Worm (Caenorhabditis elegans): ENCODE measurements around the gene gst-42.

Gene gst-42

DNA sequence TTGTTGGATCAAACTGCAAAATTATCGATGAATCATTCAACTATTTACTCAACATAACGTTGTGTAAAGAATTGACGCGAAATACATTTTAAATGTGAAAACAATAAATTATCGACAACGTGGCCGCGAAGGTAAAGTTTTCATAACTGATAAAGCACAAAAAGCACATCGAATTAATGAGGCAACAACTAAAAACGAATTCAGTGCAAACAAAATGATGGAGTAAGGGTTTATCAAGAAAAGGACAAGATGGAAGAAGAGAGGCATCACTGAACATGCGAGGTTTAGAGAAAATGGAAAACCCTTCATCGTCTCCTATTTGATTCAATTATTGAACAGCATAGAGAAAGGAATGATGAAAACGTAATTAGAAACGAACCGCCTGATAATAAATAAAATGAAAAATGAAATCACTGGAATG lies 3.9 kb downstream of the gst-42 start, which contains the start of gene D1053.4:
Gene D1053.4, minus strand, starts transcription at position 20 of the 421 bp plus-strand sequence.
- peak; percentile 91 for TF ChIP-seq unc-42 (tag; optimal IDR thresholded peaks at IDR 0.05)
- peak; percentile 24 for TF ChIP-seq ceh-31 (tag; optimal IDR thresholded peaks at IDR 0.05)
- TF ChIP-seq tbx-2 (tag; optimal IDR thresholded peaks at IDR 0.05) = no peak

DNA sequence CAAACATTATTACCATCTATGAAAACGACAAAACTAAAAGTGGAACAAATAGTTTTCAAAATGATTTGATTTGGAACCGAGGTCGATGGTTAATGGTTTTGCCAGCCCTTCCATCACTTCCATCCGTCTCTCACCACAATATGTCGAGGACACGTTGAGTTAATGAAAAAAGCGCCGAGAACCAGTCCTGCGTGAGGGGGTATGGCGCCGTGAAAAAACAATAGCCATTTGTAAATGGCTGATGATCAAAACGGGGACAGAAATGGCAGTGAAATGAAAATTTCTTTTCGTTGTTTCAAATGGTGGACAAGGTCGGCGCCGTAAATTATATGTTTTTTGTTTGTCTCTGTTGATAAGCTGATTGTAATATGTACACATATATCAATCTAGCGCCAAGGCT lies 7.7 kb downstream of the gst-42 start:
- TF ChIP-seq unc-42 (tag; optimal IDR thresholded peaks at IDR 0.05) (no peak), hlh-8 (tag; optimal IDR thresholded peaks at IDR 0.05) (no peak), npax-4 (tag; optimal IDR thresholded peaks at IDR 0.05) (no peak), ama-1 (optimal IDR thresholded peaks at IDR 0.05) (no peak), hlh-6 (tag; optimal IDR thresholded peaks at IDR 0.05) (no peak), lim-6 (tag; optimal IDR thresholded peaks at IDR 0.05) (no peak), fkh-6 (tag; optimal IDR thresholded peaks at IDR 0.05) (no peak), C08G9.2 (tag; optimal IDR thresholded peaks at IDR 0.05) (no peak), Y22D7AL.16 (tag; optimal IDR thresholded peaks at IDR 0.05) (no peak), hlh-30 (tag; optimal IDR thresholded peaks at IDR 0.05; ENCODE audit: insufficient read depth) (no peak), ceh-18 (tag; optimal IDR thresholded peaks at IDR 0.05) (no peak), ets-4 (tag; optimal IDR thresholded peaks at IDR 0.05) (no peak), syd-9 (tag; optimal IDR thresholded peaks at IDR 0.05) (no peak), ceh-9 (tag; optimal IDR thresholded peaks at IDR 0.05) (no peak), nhr-232 (tag; optimal IDR thresholded peaks at IDR 0.05) (no peak), ceh-31 (tag; optimal IDR thresholded peaks at IDR 0.05) (no peak), ahr-1 (tag; optimal IDR thresholded peaks at IDR 0.05) (no peak)

ce11 chrX:11718751-11719150 lies 9.0 kb downstream of the gst-42 start:
- TF ChIP-seq K09A11.1 (tag; optimal IDR thresholded peaks at IDR 0.05; ENCODE audit: insufficient read depth) = no peak
- peak; percentile 14 for TF ChIP-seq ceh-18 (tag; optimal IDR thresholded peaks at IDR 0.05)

- TF ChIP-seq elt-4 (tag; optimal IDR thresholded peaks at IDR 0.05) (no peak), nfya-1 (tag; optimal IDR thresholded peaks at IDR 0.05) (no peak), lim-6 (tag; optimal IDR thresholded peaks at IDR 0.05) (no peak), pqm-1 (tag; optimal IDR thresholded peaks at IDR 0.05) (no peak), tbx-2 (tag; optimal IDR thresholded peaks at IDR 0.05) (no peak), sdc-2 (tag; optimal IDR thresholded peaks at IDR 0.05) (no peak), ceh-31 (tag; optimal IDR thresholded peaks at IDR 0.05) (no peak), hlh-13 (GFP tag; optimal IDR thresholded peaks at IDR 0.05) (no peak), rnt-1 (tag; optimal IDR thresholded peaks at IDR 0.05) (no peak), dve-1 (tag; optimal IDR thresholded peaks at IDR 0.05) (no peak), sox-4 (tag; optimal IDR thresholded peaks at IDR 0.05) (no peak), sox-2 (GFP tag; IDR thresholded peaks at IDR 0.05) (no peak), nhr-11 (tag; optimal IDR thresholded peaks at IDR 0.05) (no peak), madf-2 (tag; optimal IDR thresholded peaks at IDR 0.05) (no peak), ttx-3 (tag; optimal IDR thresholded peaks at IDR 0.05) (no peak), ceh-2 (tag; optimal IDR thresholded peaks at IDR 0.05) (no peak), pha-2 (tag; optimal IDR thresholded peaks at IDR 0.05) (no peak), ref-2 (tag; optimal IDR thresholded peaks at IDR 0.05) (no peak)
These were observed 11.2 kb downstream of the gst-42 start, which contains the start of gene C44C10.9 for ce11 chrX:11716463-11716960. C44C10.9 (minus strand) TSS chrX:11716513.

DNA sequence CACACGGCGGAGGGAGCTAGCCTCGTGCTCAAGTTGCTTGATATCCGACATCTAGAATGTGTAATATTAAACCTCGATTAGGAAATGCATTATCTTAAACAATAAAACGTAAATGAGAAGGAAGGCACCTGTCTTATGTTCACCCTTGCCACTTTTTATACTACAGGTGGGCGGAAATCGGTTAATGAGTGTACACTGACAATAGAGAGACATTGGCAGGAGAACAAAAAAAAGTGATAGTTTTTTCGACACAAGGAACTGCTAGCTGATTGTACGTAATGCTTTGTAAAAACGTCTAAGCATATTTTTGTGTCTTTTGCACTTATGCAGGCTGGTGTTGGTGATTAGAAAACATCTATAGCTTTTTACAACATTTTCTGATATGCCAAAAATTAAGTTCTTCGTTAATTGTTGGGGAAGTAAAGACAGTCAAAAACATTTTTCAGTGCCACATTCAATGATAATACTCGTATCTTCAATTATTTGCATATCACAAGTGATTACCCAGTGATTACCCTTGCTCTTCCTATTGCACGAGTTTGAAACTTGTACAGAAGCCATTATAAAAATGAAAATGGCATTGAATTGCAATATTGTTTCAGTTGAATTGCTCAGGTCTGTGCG lies 15.4 kb downstream of the gst-42 start, which contains the start of gene col-180:
Gene col-180, minus strand, starts transcription at position 51 of the 624 bp plus-strand sequence.
- no peak for TF ChIP-seq rnt-1 (tag; optimal IDR thresholded peaks at IDR 0.05)
- TF ChIP-seq K09A11.1 (tag; optimal IDR thresholded peaks at IDR 0.05; ENCODE audit: insufficient read depth) = no peak
- no peak for TF ChIP-seq hlh-30 (tag; optimal IDR thresholded peaks at IDR 0.05; ENCODE audit: insufficient read depth)
- TF ChIP-seq ama-1 (optimal IDR thresholded peaks at IDR 0.05) = no peak
- no peak for TF ChIP-seq lin-11 (tag; optimal IDR thresholded peaks at IDR 0.05)
- TF ChIP-seq unc-55 (GFP tag; optimal IDR thresholded peaks at IDR 0.05) = no peak
- no peak for TF ChIP-seq ztf-16 (tag; optimal IDR thresholded peaks at IDR 0.05)
- TF ChIP-seq sox-4 (tag; optimal IDR thresholded peaks at IDR 0.05) = no peak
- TF ChIP-seq nhr-232 (tag; optimal IDR thresholded peaks at IDR 0.05) = no peak
- TF ChIP-seq dmd-4 (tag; optimal IDR thresholded peaks at IDR 0.05; ENCODE audit: borderline replicate concordance) = no peak
- TF ChIP-seq npax-4 (tag; optimal IDR thresholded peaks at IDR 0.05) = no peak

Measured in whole organism, late embryonic.